Worm (Caenorhabditis elegans): Measurements from ENCODE around the gene C08F11.12.

The C08F11.12 gene

ce11 chrIV:13687631-13688030, 36.3 kb upstream of the C08F11.12 start:
- TF ChIP-seq bed-2 (GFP tag; IDR thresholded peaks at IDR 0.05) (no peak), snpc-4 (GFP tag; optimal IDR thresholded peaks at IDR 0.05) (peak; percentile 45), snpc-4 (tag; optimal IDR thresholded peaks at IDR 0.05) (peak in 3 of 4 experiments; percentile 77 to 85 (median 84)), tbp1 (GFP tag; optimal IDR thresholded peaks at IDR 0.05) (peak; percentile 28), ztf-3 (GFP tag; optimal IDR thresholded peaks at IDR 0.05) (no peak), chd-7 (tag; optimal IDR thresholded peaks at IDR 0.05) (no peak), madf-6 (GFP tag; IDR thresholded peaks at IDR 0.05) (0 out of 2 replicates have a peak, but pooled peaks have one; percentile 17), ceh-40 (GFP tag; IDR thresholded peaks at IDR 0.05) (no peak), ceh-100 (GFP tag; IDR thresholded peaks at IDR 0.05) (no peak), lsl-1 (GFP tag; optimal IDR thresholded peaks at IDR 0.05) (peak; percentile 74), ccch-3 (GFP tag; optimal IDR thresholded peaks at IDR 0.05) (no peak), attf-6 (GFP tag; IDR thresholded peaks at IDR 0.05) (peak; percentile 59; the same call in 1 of the 2 replicates), attf-3 (GFP tag; conservative IDR thresholded peaks at IDR 0.05) (0 out of 2 replicates have a peak, but pooled peaks have one; percentile 39), ets-4 (GFP tag; optimal IDR thresholded peaks at IDR 0.05) (no peak)

- TF ChIP-seq attf-6 (GFP tag; IDR thresholded peaks at IDR 0.05) = peak; percentile 79
- TF ChIP-seq attf-3 (GFP tag; conservative IDR thresholded peaks at IDR 0.05) = peak; percentile 91
- no peak for TF ChIP-seq gei-17 (GFP tag; optimal IDR thresholded peaks at IDR 0.05)
- peak; percentile 66 for TF ChIP-seq snpc-4 (GFP tag; optimal IDR thresholded peaks at IDR 0.05)
- peak in 3 of 4 experiments; percentile 60 to 73 (median 70) for TF ChIP-seq snpc-4 (tag; optimal IDR thresholded peaks at IDR 0.05)
Observed at ce11 chrIV:13686965-13687425, 35.7 kb upstream of the C08F11.12 start, which contains the start of gene nyn-1. Gene nyn-1 (minus strand): TSS chrIV:13687015.

- TF ChIP-seq attf-6 (GFP tag; IDR thresholded peaks at IDR 0.05) (0 out of 2 replicates have a peak, but pooled peaks have one; percentile 55), pbrm-1 (GFP tag; IDR thresholded peaks at IDR 0.05) (no peak), snpc-4 (GFP tag; optimal IDR thresholded peaks at IDR 0.05) (no peak), snpc-4 (tag; optimal IDR thresholded peaks at IDR 0.05) (peak in 1 of 4 experiments; percentile 73)
Observed at ce11 chrIV:13684827-13685226, 33.5 kb upstream of the C08F11.12 start.

DNA sequence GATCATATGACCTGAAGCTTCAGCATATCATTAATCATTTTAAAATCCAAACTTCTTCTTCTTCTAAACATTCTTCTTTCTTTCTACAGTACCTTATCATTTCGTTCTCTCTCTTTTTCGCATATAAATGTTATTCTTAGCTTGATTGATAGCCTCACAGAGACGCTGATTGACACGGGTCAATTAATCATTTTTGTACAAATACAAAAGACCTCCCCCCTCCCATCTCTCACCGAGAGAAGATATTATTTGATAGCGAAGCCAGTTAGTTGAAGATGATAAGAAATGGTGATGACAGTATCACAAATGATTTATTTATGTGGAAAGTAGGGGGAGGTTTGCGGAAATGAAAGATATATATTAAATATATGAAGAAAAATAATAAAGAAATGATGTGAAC, 31.4 kb upstream of the C08F11.12 start:
- TF ChIP-seq bed-1 (GFP tag; IDR thresholded peaks at IDR 0.05) (no peak), nfyb-1 (GFP tag; IDR thresholded peaks at IDR 0.05) (no peak), ekl-4 (GFP tag; IDR thresholded peaks at IDR 0.05) (no peak), ceh-100 (GFP tag; IDR thresholded peaks at IDR 0.05) (no peak), rpc-1 (optimal IDR thresholded peaks at IDR 0.05) (no peak), rpc-1 (tag; optimal IDR thresholded peaks at IDR 0.05) (no peak), D2030.7 (GFP tag; IDR thresholded peaks at IDR 0.05) (no peak), nhr-80 (tag; optimal IDR thresholded peaks at IDR 0.05) (peak; percentile 13)

DNA sequence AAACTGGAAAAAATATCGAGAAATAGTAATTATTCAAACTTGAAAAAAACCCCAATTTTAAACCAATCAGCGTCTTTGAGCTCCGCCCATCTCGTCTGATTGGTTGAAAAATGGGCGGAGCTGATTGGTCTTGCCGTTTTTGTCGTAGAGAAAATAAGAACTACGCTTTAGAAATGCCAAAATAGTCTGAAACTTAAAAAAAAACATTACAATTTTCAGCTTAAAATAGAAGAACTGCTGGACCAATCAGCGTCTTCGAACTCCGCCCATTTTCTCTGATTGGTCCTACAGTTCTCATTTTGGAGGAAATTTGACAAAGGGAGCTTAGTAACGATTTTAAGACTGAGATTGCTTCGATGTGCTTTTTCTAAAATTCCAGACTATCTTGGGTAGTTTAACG, 28.2 kb upstream of the C08F11.12 start:
- TF ChIP-seq Y53F4B.3 (GFP tag; IDR thresholded peaks at IDR 0.05) (no peak), pha-4 (tag; optimal IDR thresholded peaks at IDR 0.05) (no peak), egl-18 (GFP tag; IDR thresholded peaks at IDR 0.05) (no peak)

- TF ChIP-seq Y56A3A.18 (GFP tag; IDR thresholded peaks at IDR 0.05) (no peak), pbrm-1 (GFP tag; IDR thresholded peaks at IDR 0.05) (no peak), bed-2 (GFP tag; IDR thresholded peaks at IDR 0.05) (no peak), Y53G8AR.9 (GFP tag; conservative IDR thresholded peaks at IDR 0.05) (no peak), hmg-1.2 (GFP tag; IDR thresholded peaks at IDR 0.05) (no peak), ztf-25 (GFP tag; IDR thresholded peaks at IDR 0.05) (no peak)
Observed at ce11 chrIV:13678649-13679048, 27.3 kb upstream of the C08F11.12 start, which contains the start of gene srlf-26. Gene srlf-26 (plus strand): TSS chrIV:13678949.

Data from whole organism, young adult.